Fruit fly (Drosophila melanogaster) whole organism, embryonic: ENCODE data around the gene Naa80.

Experiments
- ATbp ChIP-seq: fragments of 200-800 bp; sonication (Bioruptor generic); optimal IDR thresholded peaks from 2 replicates; lab custom pipeline; 2017; ENCODE audit warnings: missing biosample characterization, mild to moderate bottlenecking, missing genetic modification characterization, missing genetic modification reagents
- Awh ChIP-seq: fragments of 200-800 bp; sonication (Bioruptor generic); IDR thresholded peaks from 2 replicates; pipeline ENCODE4, ENCODE4 v1.3.6; 2022; ENCODE audit warnings: missing biosample characterization, missing genetic modification characterization
- Bdp1 ChIP-seq: fragments of 200-800 bp; sonication (Bioruptor generic); optimal IDR thresholded peaks from 3 replicates; lab custom pipeline; 2016; ENCODE audit warnings: missing biosample characterization, missing genetic modification characterization
- CG11695 ChIP-seq: fragments of 200-800 bp; sonication (Bioruptor generic); IDR thresholded peaks from 3 replicates; pipeline ENCODE4 v1.3.6; 2022; ENCODE audit warnings: missing biosample characterization, missing genetic modification characterization
- CG12071 ChIP-seq: fragments of 200-800 bp; sonication (Bioruptor generic); optimal IDR thresholded peaks from 3 replicates; lab custom pipeline; 2018; ENCODE audit warnings: missing biosample characterization, mild to moderate bottlenecking, missing genetic modification characterization
- CG12155 ChIP-seq: fragments of 200-800 bp; sonication (Bioruptor generic); optimal IDR thresholded peaks from 3 replicates; lab custom pipeline; 2016; ENCODE audit warnings: missing biosample characterization, missing genetic modification characterization
- CG1233 ChIP-seq: fragments of 200-800 bp; sonication (Bioruptor generic); optimal IDR thresholded peaks from 4 replicates; lab custom pipeline; 2018; ENCODE audit warnings: missing biosample characterization, mild to moderate bottlenecking, missing genetic modification characterization
- CG12659 ChIP-seq: fragments of 200-800 bp; sonication (Bioruptor generic); optimal IDR thresholded peaks from 3 replicates; lab custom pipeline; 2017; ENCODE audit warnings: mild to moderate bottlenecking, missing biosample characterization, missing genetic modification reagents, missing genetic modification characterization
- CG13775 ChIP-seq: fragments of 200-800 bp; sonication (Bioruptor generic); optimal IDR thresholded peaks from 3 replicates; lab custom pipeline; 2017; ENCODE audit warnings: missing biosample characterization, mild to moderate bottlenecking, missing genetic modification characterization
- CG14441 ChIP-seq: fragments of 200-800 bp; sonication (Bioruptor generic); IDR thresholded peaks from 2 replicates; pipeline ENCODE4 v1.3.6; 2022; ENCODE audit warnings: missing biosample characterization, missing genetic modification characterization
- CG17328 ChIP-seq: fragments of 200-800 bp; sonication (Bioruptor generic); IDR thresholded peaks from 2 replicates; pipeline ENCODE4 v1.3.6; 2022; ENCODE audit warnings: missing biosample characterization, missing genetic modification characterization
- CG1832 ChIP-seq: fragments of 200-800 bp; sonication (Bioruptor generic); optimal IDR thresholded peaks from 2 replicates; lab custom pipeline; 2017; ENCODE audit warnings: missing biosample characterization, mild to moderate bottlenecking, missing genetic modification characterization, inconsistent platforms
- CG2678 ChIP-seq: fragments of 200-800 bp; sonication (Bioruptor generic); optimal IDR thresholded peaks from 3 replicates; lab custom pipeline; 2019; ENCODE audit warnings: missing biosample characterization, mild to moderate bottlenecking, missing genetic modification characterization, moderate library complexity
- CG6175 ChIP-seq: fragments of 200-800 bp; sonication (Bioruptor generic); IDR thresholded peaks from 3 replicates; pipeline ENCODE4 v1.3.6; 2022; ENCODE audit warnings: missing biosample characterization, missing genetic modification characterization
- CG6791 ChIP-seq: fragments of 200-800 bp; sonication (Bioruptor generic); IDR thresholded peaks from 3 replicates; pipeline ENCODE4 v1.3.6; 2022; ENCODE audit warnings: missing biosample characterization, missing genetic modification characterization; ENCODE audit not compliant: partially characterized antibody
- CG8290 ChIP-seq, 3 experiments: fragments of 200-800 bp; sonication (Bioruptor generic); optimal IDR thresholded peaks; 2 replicates each; lab custom pipeline; 2016 to 2019; ENCODE audit warnings: missing biosample characterization in 3 of 3, missing genetic modification characterization in 3 of 3, mild to moderate bottlenecking in 2 of 3, moderate library complexity in 1 of 3
- CG9215 ChIP-seq: fragments of 200-800 bp; sonication (Bioruptor generic); IDR thresholded peaks from 2 replicates; pipeline ENCODE4 v1.3.6; 2022; ENCODE audit warnings: missing biosample characterization, missing genetic modification characterization
- CG9437 ChIP-seq: fragments of 200-800 bp; sonication (Bioruptor generic); optimal IDR thresholded peaks from 2 replicates; lab custom pipeline; 2018; ENCODE audit warnings: missing biosample characterization, mild to moderate bottlenecking, missing genetic modification characterization
- CG9876 ChIP-seq: fragments of 200-800 bp; sonication (Bioruptor generic); optimal IDR thresholded peaks from 2 replicates; lab custom pipeline; 2016; ENCODE audit warnings: missing biosample characterization, missing genetic modification characterization
- CHES-1-like ChIP-seq: fragments of 200-800 bp; sonication (Bioruptor generic); optimal IDR thresholded peaks from 2 replicates; lab custom pipeline; 2016; ENCODE audit warnings: missing biosample characterization, missing genetic modification characterization
- Camta ChIP-seq: fragments of 200-800 bp; sonication (Bioruptor generic); optimal IDR thresholded peaks from 2 replicates; lab custom pipeline; 2016; ENCODE audit warnings: missing biosample characterization, missing genetic modification characterization
- Dref ChIP-seq: fragments of 200-800 bp; sonication (Bioruptor generic); IDR thresholded peaks from 2 replicates; pipeline ENCODE4 v1.3.6; 2022; ENCODE audit warnings: missing biosample characterization, missing genetic modification characterization
- E2f1 ChIP-seq: fragments of 200-800 bp; sonication (Bioruptor generic); IDR thresholded peaks from 2 replicates; pipeline ENCODE4 v1.3.6; 2022; ENCODE audit warnings: missing biosample characterization, missing genetic modification characterization
- Ets97D ChIP-seq: fragments of 200-800 bp; sonication (Bioruptor generic); optimal IDR thresholded peaks from 3 replicates; lab custom pipeline; 2016; ENCODE audit warnings: missing biosample characterization, missing genetic modification characterization
- HHEX ChIP-seq: fragments of 200-800 bp; sonication (Bioruptor generic); optimal IDR thresholded peaks from 3 replicates; lab custom pipeline; 2017; ENCODE audit warnings: missing biosample characterization, mild to moderate bottlenecking, missing genetic modification characterization, missing genetic modification reagents
- Hr3 ChIP-seq: fragments of 200-800 bp; sonication (Bioruptor generic); optimal IDR thresholded peaks from 3 replicates; lab custom pipeline; 2016; ENCODE audit warnings: missing biosample characterization, missing genetic modification characterization
- MTF-1 ChIP-seq: fragments of 200-800 bp; sonication (Bioruptor generic); optimal IDR thresholded peaks from 2 replicates; lab custom pipeline; 2018; ENCODE audit warnings: missing biosample characterization, mild to moderate bottlenecking, missing genetic modification characterization, borderline replicate concordance
- Max ChIP-seq: fragments of 200-800 bp; sonication (Bioruptor generic); optimal IDR thresholded peaks from 2 replicates; lab custom pipeline; 2016; ENCODE audit warnings: missing biosample characterization, mild to moderate bottlenecking, missing genetic modification characterization
- NC2β ChIP-seq: fragments of 200-800 bp; sonication (Bioruptor generic); optimal IDR thresholded peaks from 2 replicates; lab custom pipeline; 2016; ENCODE audit warnings: missing biosample characterization, missing genetic modification characterization
- Oli ChIP-seq: fragments of 200-800 bp; sonication (Bioruptor generic); optimal IDR thresholded peaks from 2 replicates; lab custom pipeline; 2018; ENCODE audit warnings: missing biosample characterization, mild to moderate bottlenecking, missing genetic modification characterization, moderate library complexity
- Ravus ChIP-seq: fragments of 200-800 bp; sonication (Bioruptor generic); IDR thresholded peaks from 2 replicates; pipeline ENCODE4 v1.3.6; 2022; ENCODE audit warnings: missing biosample characterization, missing genetic modification characterization
- Sox100B ChIP-seq: fragments of 200-800 bp; sonication (Bioruptor generic); optimal IDR thresholded peaks from 3 replicates; lab custom pipeline; 2018; ENCODE audit warnings: missing biosample characterization, mild to moderate bottlenecking, missing genetic modification characterization
- Xrp1 ChIP-seq: fragments of 200-800 bp; sonication (Bioruptor generic); IDR thresholded peaks from 2 replicates; pipeline ENCODE4 v1.3.6; 2022; ENCODE audit warnings: missing biosample characterization, missing genetic modification characterization
- ato ChIP-seq: fragments of 200-800 bp; sonication (Bioruptor generic); IDR thresholded peaks from 2 replicates; pipeline ENCODE4 v1.3.6; 2022; ENCODE audit warnings: missing biosample characterization, missing genetic modification characterization; ENCODE audit not compliant: partially characterized antibody
- dati ChIP-seq: fragments of 200-800 bp; sonication (Bioruptor generic); IDR thresholded peaks from 2 replicates; pipeline ENCODE4 v1.3.6; 2022; ENCODE audit warnings: missing biosample characterization, missing genetic modification characterization
- ems ChIP-seq: fragments of 200-800 bp; sonication (Bioruptor generic); optimal IDR thresholded peaks from 3 replicates; lab custom pipeline; 2016; ENCODE audit warnings: missing biosample characterization, missing genetic modification characterization
- grau ChIP-seq: fragments of 200-800 bp; optimal IDR thresholded peaks from 3 replicates; lab custom pipeline; 2019; ENCODE audit warnings: missing biosample characterization, mild to moderate bottlenecking, missing genetic modification characterization, moderate library complexity
- gsb ChIP-seq: fragments of 200-800 bp; sonication (Bioruptor generic); IDR thresholded peaks from 2 replicates; pipeline ENCODE4 v1.3.6; 2022; ENCODE audit warnings: missing biosample characterization, missing genetic modification characterization
- hb ChIP-seq: fragments of 200-800 bp; sonication (Bioruptor generic); IDR thresholded peaks from 3 replicates; pipeline ENCODE4 v1.3.6; 2022; ENCODE audit warnings: missing biosample characterization, missing genetic modification characterization; ENCODE audit not compliant: partially characterized antibody
- klu ChIP-seq: fragments of 200-800 bp; sonication (Bioruptor generic); IDR thresholded peaks from 2 replicates; pipeline ENCODE4 v1.3.6; 2022; ENCODE audit warnings: missing biosample characterization, missing genetic modification characterization
- knrl ChIP-seq: fragments of 200-800 bp; sonication (Bioruptor generic); IDR thresholded peaks from 3 replicates; pipeline ENCODE4 v1.3.6; 2022; ENCODE audit warnings: missing biosample characterization, missing genetic modification characterization; ENCODE audit not compliant: partially characterized antibody
- lmd ChIP-seq: fragments of 200-800 bp; sonication (Bioruptor generic); IDR thresholded peaks from 2 replicates; pipeline ENCODE4 v1.3.6; 2022; ENCODE audit warnings: missing biosample characterization, missing genetic modification characterization
- pb ChIP-seq: fragments of 200-800 bp; sonication (Bioruptor generic); optimal IDR thresholded peaks from 3 replicates; lab custom pipeline; 2016; ENCODE audit warnings: missing biosample characterization, missing genetic modification characterization
- pfk ChIP-seq: fragments of 200-800 bp; sonication (Bioruptor generic); optimal IDR thresholded peaks from 2 replicates; lab custom pipeline; 2018; ENCODE audit warnings: missing biosample characterization, mild to moderate bottlenecking, missing genetic modification characterization, moderate library complexity
- pros ChIP-seq: fragments of 200-800 bp; sonication (Bioruptor generic); optimal IDR thresholded peaks from 3 replicates; lab custom pipeline; 2019; ENCODE audit warnings: missing biosample characterization, mild to moderate bottlenecking, missing genetic modification characterization, moderate library complexity
- sens ChIP-seq: fragments of 200-800 bp; sonication (Bioruptor generic); peaks from one replicate; lab custom pipeline; 2016; ENCODE audit warnings: missing biosample characterization, missing genetic modification characterization
- unc-4 ChIP-seq: fragments of 200-800 bp; sonication (Bioruptor generic); IDR thresholded peaks from 2 replicates; pipeline ENCODE4 v1.3.6; 2022; ENCODE audit warnings: missing biosample characterization, missing genetic modification characterization; ENCODE audit not compliant: partially characterized antibody
- zen2 ChIP-seq: fragments of 200-800 bp; sonication (Bioruptor generic); IDR thresholded peaks from 3 replicates; pipeline ENCODE4 v1.3.6; 2022; ENCODE audit warnings: missing biosample characterization, missing genetic modification characterization; ENCODE audit not compliant: partially characterized antibody

The Naa80 gene

dm6 chr3R:9762955-9763931 lies 4.4 kb upstream of the Naa80 start, which contains the start of the genes Snap24 and CG8478 (continued):
- TF ChIP-seq CG1233 (GFP tag; lab: Kevin White, UChicago) (no peak), gsb (GFP tag; lab: Robert Waterston, UW) (no peak), Max (GFP tag; lab: Kevin White, UChicago) (no peak), MTF-1 (GFP tag; lab: Kevin White, UChicago) (no peak), CG9876 (no peak), CG8290 (GFP tag; optimal IDR thresholded peaks at IDR 0.05; lab: Kevin White, UChicago) (no peak), CG8290 (tag; optimal IDR thresholded peaks at IDR 0.05; lab: Kevin White, UChicago) (no peak), Ets97D (GFP tag; lab: Kevin White, UChicago) (peak; percentile 25), CG2678 (no peak), Bdp1 (GFP tag; lab: Kevin White, UChicago) (no peak), grau (tag; lab: Kevin White, UChicago) (peak; percentile 0), CG6175 (GFP tag; lab: Robert Waterston, UW) (no peak), CG13775 (GFP tag; lab: Kevin White, UChicago) (no peak), hb (GFP tag; lab: Robert Waterston, UW) (peak; percentile 61), Ravus (GFP tag; lab: Robert Waterston, UW) (no peak), Dref (GFP tag; lab: Robert Waterston, UW) (peak; percentile 87), sens (GFP tag; lab: Kevin White, UChicago) (peak; percentile 91), klu (GFP tag; lab: Robert Waterston, UW) (no peak), ATbp (GFP tag; lab: Kevin White, UChicago) (no peak), pfk (GFP tag; lab: Kevin White, UChicago) (no peak), CG1832 (GFP tag; lab: Kevin White, UChicago) (no peak), CG12155 (GFP tag; lab: Kevin White, UChicago) (no peak), CG14441 (GFP tag; lab: Robert Waterston, UW) (no peak), CG6791 (GFP tag; lab: Robert Waterston, UW) (peak; percentile 79), dati (GFP tag; lab: Robert Waterston, UW) (no peak), pros (GFP tag; lab: Kevin White, UChicago) (no peak), CHES-1-like (GFP tag; lab: Kevin White, UChicago) (no peak), knrl (peak; percentile 82), lmd (GFP tag; lab: Robert Waterston, UW) (no peak), pb (GFP tag; lab: Kevin White, UChicago) (no peak), Oli (tag; lab: Kevin White, UChicago) (no peak), CG12071 (no peak), CG11695 (no peak), Hr3 (GFP tag; lab: Kevin White, UChicago) (no peak), CG12659 (GFP tag; lab: Kevin White, UChicago) (peak; percentile 26), CG17328 (GFP tag; lab: Robert Waterston, UW) (no peak), unc-4 (peak; percentile 74), CG9437 (GFP tag; lab: Kevin White, UChicago) (no peak), NC2β (GFP tag; lab: Kevin White, UChicago) (no peak), HHEX (GFP tag; lab: Kevin White, UChicago) (no peak), CG9215 (GFP tag; lab: Robert Waterston, UW) (no peak), ems (no peak), Xrp1 (GFP tag; lab: Robert Waterston, UW) (no peak), zen2 (GFP tag; lab: Robert Waterston, UW) (peak; percentile 66; the same call in 2 of the 3 replicates), Awh (no peak), E2f1 (GFP tag; lab: Robert Waterston, UW) (no peak), Sox100B (GFP tag; lab: Kevin White, UChicago) (no peak), ato (GFP tag; lab: Robert Waterston, UW) (peak; percentile 80), Camta (GFP tag; lab: Kevin White, UChicago) (peak; percentile 33)
